Fruit fly (Drosophila melanogaster) whole organism, embryonic: ENCODE data around the gene Sec22.

ENCODE experiments used
- Bdp1 ChIP-seq: fragments of 200-800 bp; sonication (Bioruptor generic); optimal IDR thresholded peaks from 3 replicates; lab custom pipeline; 2016; ENCODE audit warnings: missing biosample characterization, missing genetic modification characterization
- CG10267 ChIP-seq: fragments of 200-800 bp; sonication (Bioruptor generic); optimal IDR thresholded peaks from 2 replicates; lab custom pipeline; 2018; ENCODE audit warnings: missing biosample characterization, mild to moderate bottlenecking, missing genetic modification characterization, moderate library complexity
- CG10366 ChIP-seq: fragments of 200-800 bp; sonication (Bioruptor generic); IDR thresholded peaks from 2 replicates; pipeline ENCODE4 v1.3.6; 2022; ENCODE audit warnings: missing biosample characterization, missing genetic modification characterization
- CG10654 ChIP-seq: fragments of 200-800 bp; sonication (Bioruptor generic); optimal IDR thresholded peaks from 2 replicates; lab custom pipeline; 2016; ENCODE audit warnings: missing biosample characterization, missing genetic modification characterization
- CG13287 ChIP-seq: fragments of 200-800 bp; sonication (Bioruptor generic); IDR thresholded peaks from 2 replicates; pipeline ENCODE4 v1.3.6; 2022; ENCODE audit warnings: missing biosample characterization, missing genetic modification characterization; ENCODE audit not compliant: partially characterized antibody
- CG13424 ChIP-seq: fragments of 200-800 bp; sonication (Bioruptor generic); optimal IDR thresholded peaks from 2 replicates; lab custom pipeline; 2019; ENCODE audit warnings: missing biosample characterization, mild to moderate bottlenecking, missing genetic modification characterization, moderate library complexity
- CG14710 ChIP-seq: fragments of 200-800 bp; sonication (Bioruptor generic); optimal IDR thresholded peaks from 3 replicates; lab custom pipeline; 2019; ENCODE audit warnings: missing biosample characterization, mild to moderate bottlenecking, missing genetic modification characterization, moderate library complexity
- CG17568 ChIP-seq: fragments of 200-800 bp; sonication (Bioruptor generic); optimal IDR thresholded peaks from 2 replicates; lab custom pipeline; 2018; ENCODE audit warnings: missing biosample characterization, mild to moderate bottlenecking, missing genetic modification characterization, moderate library complexity
- CG17829 ChIP-seq: fragments of 200-800 bp; optimal IDR thresholded peaks from 2 replicates; lab custom pipeline; 2019; ENCODE audit warnings: missing biosample characterization, mild to moderate bottlenecking, missing genetic modification characterization, moderate library complexity
- CG18262 ChIP-seq: fragments of 200-800 bp; optimal IDR thresholded peaks from 3 replicates; lab custom pipeline; 2019; ENCODE audit warnings: missing biosample characterization, mild to moderate bottlenecking, missing genetic modification characterization, moderate library complexity
- CG30020 ChIP-seq: fragments of 200-800 bp; optimal IDR thresholded peaks from 2 replicates; lab custom pipeline; 2019; ENCODE audit warnings: missing biosample characterization, mild to moderate bottlenecking, missing genetic modification characterization, moderate library complexity
- CG3281 ChIP-seq: fragments of 200-800 bp; sonication (Bioruptor generic); optimal IDR thresholded peaks from 3 replicates; lab custom pipeline; 2017; ENCODE audit warnings: missing biosample characterization, mild to moderate bottlenecking, missing genetic modification characterization
- CG4424 ChIP-seq: fragments of 200-800 bp; sonication (Bioruptor generic); optimal IDR thresholded peaks from 3 replicates; lab custom pipeline; 2016; ENCODE audit warnings: missing biosample characterization, missing genetic modification characterization
- CG9727 ChIP-seq: fragments of 200-800 bp; sonication (Bioruptor generic); optimal IDR thresholded peaks from 3 replicates; lab custom pipeline; 2017; ENCODE audit warnings: missing biosample characterization, mild to moderate bottlenecking, missing genetic modification characterization
- E2f2 ChIP-seq: fragments of 200-800 bp; sonication (Bioruptor generic); IDR thresholded peaks from 2 replicates; pipeline ENCODE4 v1.3.6; 2022; ENCODE audit warnings: missing biosample characterization, missing genetic modification characterization
- ERR ChIP-seq: fragments of 200-800 bp; sonication (Bioruptor generic); optimal IDR thresholded peaks from 2 replicates; lab custom pipeline; 2016; ENCODE audit warnings: missing biosample characterization, missing genetic modification characterization
- Fer1 ChIP-seq: fragments of 200-800 bp; sonication (Bioruptor generic); optimal IDR thresholded peaks from 2 replicates; lab custom pipeline; 2017; ENCODE audit warnings: missing biosample characterization, mild to moderate bottlenecking, missing genetic modification characterization
- GATAe ChIP-seq: fragments of 200-800 bp; sonication (Bioruptor generic); conservative IDR thresholded peaks from 2 replicates; pipeline ENCODE4 v1.3.6; 2022; ENCODE audit warnings: missing biosample characterization, missing genetic modification characterization
- HLH4C ChIP-seq: fragments of 200-800 bp; sonication (Bioruptor generic); IDR thresholded peaks from 3 replicates; pipeline ENCODE4 v1.3.6; 2022; ENCODE audit warnings: missing biosample characterization, missing genetic modification characterization; ENCODE audit not compliant: partially characterized antibody
- Max ChIP-seq: fragments of 200-800 bp; sonication (Bioruptor generic); optimal IDR thresholded peaks from 2 replicates; lab custom pipeline; 2016; ENCODE audit warnings: missing biosample characterization, mild to moderate bottlenecking, missing genetic modification characterization
- Myb ChIP-seq: fragments of 200-800 bp; sonication (Bioruptor generic); optimal IDR thresholded peaks from 2 replicates; lab custom pipeline; 2016; ENCODE audit warnings: missing biosample characterization, missing genetic modification characterization
- PHDP ChIP-seq: fragments of 200-800 bp; sonication (Bioruptor generic); optimal IDR thresholded peaks from 3 replicates; lab custom pipeline; 2018; ENCODE audit warnings: missing biosample characterization, mild to moderate bottlenecking, missing genetic modification characterization, moderate library complexity
- Pdp1 ChIP-seq, 2 experiments: fragments of 200-800 bp; sonication (Bioruptor generic); optimal IDR thresholded peaks; 3 replicates each; lab custom pipeline; 2016; ENCODE audit warnings: missing biosample characterization in 2 of 2, missing genetic modification characterization in 2 of 2, mild to moderate bottlenecking in 1 of 2, moderate library complexity in 1 of 2
- Six4 ChIP-seq: fragments of 200-800 bp; sonication (Bioruptor generic); optimal IDR thresholded peaks from 2 replicates; lab custom pipeline; 2016; ENCODE audit warnings: missing biosample characterization, missing genetic modification characterization
- Sry-δ ChIP-seq: fragments of 200-800 bp; sonication (Bioruptor generic); optimal IDR thresholded peaks from 2 replicates; lab custom pipeline; 2016; ENCODE audit warnings: missing biosample characterization, missing genetic modification characterization
- Tbp ChIP-seq: fragments of >200 bp; optimal IDR thresholded peaks from 2 replicates; lab custom pipeline; 2018; ENCODE audit warnings: missing biosample characterization, missing genetic modification characterization
- ci ChIP-seq: fragments of 200-800 bp; sonication (Bioruptor generic); IDR thresholded peaks from 3 replicates; pipeline ENCODE4 v1.3.6; 2022; ENCODE audit warnings: missing biosample characterization, missing genetic modification characterization
- ems ChIP-seq: fragments of 200-800 bp; sonication (Bioruptor generic); optimal IDR thresholded peaks from 3 replicates; lab custom pipeline; 2016; ENCODE audit warnings: missing biosample characterization, missing genetic modification characterization
- fd96Cb ChIP-seq: fragments of 200-800 bp; sonication (Bioruptor generic); optimal IDR thresholded peaks from 2 replicates; lab custom pipeline; 2018; ENCODE audit warnings: missing biosample characterization, mild to moderate bottlenecking, missing genetic modification characterization, moderate library complexity
- her ChIP-seq: fragments of 200-800 bp; sonication (Bioruptor generic); optimal IDR thresholded peaks from 2 replicates; lab custom pipeline; 2016; ENCODE audit warnings: missing biosample characterization, missing genetic modification characterization
- ind ChIP-seq: fragments of 200-800 bp; sonication (Bioruptor generic); optimal IDR thresholded peaks from 3 replicates; lab custom pipeline; 2016; ENCODE audit warnings: missing biosample characterization, missing genetic modification characterization
- inv ChIP-seq: fragments of 200-800 bp; sonication (Bioruptor generic); IDR thresholded peaks from 2 replicates; pipeline ENCODE4 v1.3.6; 2022; ENCODE audit warnings: missing biosample characterization, missing genetic modification characterization; ENCODE audit not compliant: partially characterized antibody
- lbe ChIP-seq: fragments of 200-800 bp; sonication (Bioruptor generic); optimal IDR thresholded peaks from 2 replicates; lab custom pipeline; 2016; ENCODE audit warnings: missing biosample characterization, mild to moderate bottlenecking, missing genetic modification characterization
- lmd ChIP-seq: fragments of 200-800 bp; sonication (Bioruptor generic); IDR thresholded peaks from 2 replicates; pipeline ENCODE4 v1.3.6; 2022; ENCODE audit warnings: missing biosample characterization, missing genetic modification characterization
- pho ChIP-seq: fragments of 200-800 bp; sonication (Bioruptor generic); optimal IDR thresholded peaks from 2 replicates; lab custom pipeline; 2016; ENCODE audit warnings: missing biosample characterization, missing genetic modification characterization
- prd ChIP-seq, 3 experiments: fragments of >200 bp in 2 of 3; fragments of 200-800 bp in 1 of 3; sonication (Bioruptor generic) in 1 of 3; optimal IDR thresholded peaks in 2 of 3; IDR thresholded peaks in 1 of 3; 2 replicates in 2 of 3; 3 replicates in 1 of 3; pipeline versions ENCODE4 v1.3.6 to Lab custom; 2017 to 2022; ENCODE audit warnings: missing biosample characterization in 1 of 3, missing genetic modification characterization in 1 of 3
- repo ChIP-seq: fragments of 200-800 bp; sonication (Bioruptor generic); optimal IDR thresholded peaks from 2 replicates; lab custom pipeline; 2016; ENCODE audit warnings: missing biosample characterization, missing genetic modification characterization
- sqz ChIP-seq: fragments of 200-800 bp; sonication (Bioruptor generic); optimal IDR thresholded peaks from 3 replicates; lab custom pipeline; 2018; ENCODE audit warnings: missing biosample characterization, mild to moderate bottlenecking, missing genetic modification characterization
- stwl ChIP-seq: fragments of 200-800 bp; sonication (Bioruptor generic); optimal IDR thresholded peaks from 3 replicates; lab custom pipeline; 2018; ENCODE audit warnings: missing biosample characterization, mild to moderate bottlenecking, missing genetic modification characterization, moderate library complexity
- trem ChIP-seq: fragments of 200-800 bp; optimal IDR thresholded peaks from 3 replicates; lab custom pipeline; 2019; ENCODE audit warnings: missing biosample characterization, mild to moderate bottlenecking, missing genetic modification characterization, moderate library complexity
- unpg ChIP-seq: fragments of 200-800 bp; sonication (Bioruptor generic); optimal IDR thresholded peaks from 3 replicates; lab custom pipeline; 2018; ENCODE audit warnings: missing biosample characterization, mild to moderate bottlenecking, missing genetic modification characterization, moderate library complexity
- vvl ChIP-seq: fragments of 200-800 bp; sonication (Bioruptor generic); IDR thresholded peaks from 2 replicates; pipeline ENCODE4 v1.3.6; 2022; ENCODE audit warnings: missing biosample characterization, missing genetic modification characterization
- yki ChIP-seq: fragments of >200 bp; optimal IDR thresholded peaks from 3 replicates; lab custom pipeline; 2018

Sec22 gene

dm6 chrX:843489-843888, 37.6 kb downstream of the Sec22 start (continued):
- TF ChIP-seq prd (optimal IDR thresholded peaks at IDR 0.05; lab: Kevin White, UChicago) (no peak), prd (GFP tag; IDR thresholded peaks at IDR 0.05; lab: Robert Waterston, UW) (peak; percentile 53; the same call in 2 of the 3 replicates), stwl (tag; lab: Kevin White, UChicago) (no peak), Max (GFP tag; lab: Kevin White, UChicago) (no peak), ind (peak; percentile 25), PHDP (no peak), trem (tag; lab: Kevin White, UChicago) (peak; percentile 29), CG10267 (tag; lab: Kevin White, UChicago) (peak; percentile 8), unpg (GFP tag; lab: Kevin White, UChicago) (peak; percentile 37), lmd (GFP tag; lab: Robert Waterston, UW) (no peak), CG13287 (GFP tag; lab: Robert Waterston, UW) (peak; percentile 10; the same call in 1 of the 2 replicates), CG14710 (peak; percentile 56), CG4424 (peak; percentile 26), ERR (GFP tag; lab: Kevin White, UChicago) (no peak), Pdp1 (GFP tag; optimal IDR thresholded peaks at IDR 0.05; lab: Kevin White, UChicago) (peak in 1 of 2 experiments; percentile 39), sqz (GFP tag; lab: Kevin White, UChicago) (no peak), Bdp1 (GFP tag; lab: Kevin White, UChicago) (no peak), fd96Cb (tag; lab: Kevin White, UChicago) (peak; percentile 12), CG10654 (GFP tag; lab: Kevin White, UChicago) (peak; percentile 17), pho (no peak), E2f2 (GFP tag; lab: Robert Waterston, UW) (no peak), yki (lab: Kevin White, UChicago) (no peak), CG13424 (tag; lab: Kevin White, UChicago) (peak; percentile 13), inv (GFP tag; lab: Robert Waterston, UW) (peak; percentile 22; the same call in 1 of the 2 replicates), CG9727 (GFP tag; lab: Kevin White, UChicago) (no peak), HLH4C (GFP tag; lab: Robert Waterston, UW) (peak; percentile 76), Sry-δ (GFP tag; lab: Kevin White, UChicago) (no peak), CG18262 (tag; lab: Kevin White, UChicago) (no peak), CG3281 (no peak), CG30020 (tag; lab: Kevin White, UChicago) (no peak), vvl (peak; percentile 26; the same call in 1 of the 2 replicates), Tbp (no peak), repo (GFP tag; lab: Kevin White, UChicago) (no peak), Six4 (no peak), her (GFP tag; lab: Kevin White, UChicago) (no peak), ems (GFP tag; lab: Kevin White, UChicago) (no peak), lbe (GFP tag; lab: Kevin White, UChicago) (no peak), CG17829 (tag; lab: Kevin White, UChicago) (peak; percentile 30), GATAe (no peak; the same call in 1 of the 2 replicates), ci (no peak), Myb (GFP tag; lab: Kevin White, UChicago) (no peak), CG10366 (GFP tag; lab: Robert Waterston, UW) (no peak; the same call in 1 of the 2 replicates), Fer1 (GFP tag; lab: Kevin White, UChicago) (peak; percentile 6), CG17568 (GFP tag; lab: Kevin White, UChicago) (no peak)
- TF ChIP-seq, all 482 proteins: peak for 94
